Worm (Caenorhabditis elegans) whole organism, L1 larva: ENCODE results near the gene lgc-38.
A peak's percentile ranks its signal among the peaks of the same experiment; 100 is the strongest.

Source experiments
- C04F5.9 ChIP-seq: sonication (generic microtip); optimal IDR thresholded peaks from 2 replicates; lab custom pipeline; 2016; ENCODE audit warnings: missing genetic modification characterization, missing compliant biosample characterization
- C16A3.4 ChIP-seq: fragments of 150-350 bp; optimal IDR thresholded peaks from 2 replicates; lab custom pipeline; 2014; ENCODE audit warnings: missing biosample characterization, missing genetic modification characterization
- Y116A8C.19 ChIP-seq: sonication (generic microtip); optimal IDR thresholded peaks from 2 replicates; lab custom pipeline; 2016; ENCODE audit warnings: missing compliant biosample characterization, missing genetic modification characterization, borderline replicate concordance
- aha-1 ChIP-seq: fragments of 150-350 bp; optimal IDR thresholded peaks from 2 replicates; lab custom pipeline; 2014; ENCODE audit warnings: missing biosample characterization, missing genetic modification characterization
- aly-2 ChIP-seq: fragments of 150-350 bp; optimal IDR thresholded peaks from 2 replicates; lab custom pipeline; 2014; ENCODE audit warnings: missing biosample characterization, missing genetic modification characterization
- blmp-1 ChIP-seq: fragments of 150-350 bp; optimal IDR thresholded peaks from 2 replicates; lab custom pipeline; 2014; ENCODE audit warnings: missing biosample characterization, missing genetic modification characterization
- ceh-88 ChIP-seq: fragments of 200-800 bp; sonication (Bioruptor generic); IDR thresholded peaks from 2 replicates; pipeline ENCODE4 v1.3.6; 2022; ENCODE audit warnings: missing genetic modification characterization, missing compliant biosample characterization
- dpl-1 ChIP-seq, 3 experiments: fragments of 150-350 bp in 2 of 3; sonication (generic microtip) in 1 of 3; optimal IDR thresholded peaks; 2 replicates each; lab custom pipeline; 2014 to 2017; ENCODE audit warnings: missing biosample characterization in 3 of 3, missing genetic modification characterization in 3 of 3, missing genetic modification reagents in 3 of 3
- dsc-1 ChIP-seq: sonication (generic microtip); optimal IDR thresholded peaks from 2 replicates; lab custom pipeline; 2016; ENCODE audit warnings: mild to moderate bottlenecking, missing genetic modification characterization, missing compliant biosample characterization
- efl-1 ChIP-seq, 4 experiments: fragments of 150-350 bp; optimal IDR thresholded peaks in 3 of 4; peaks in 1 of 4; 1 replicate in 1 of 4; 2 replicates in 3 of 4; lab custom pipeline; 2014; ENCODE audit warnings: missing biosample characterization in 2 of 4, missing genetic modification characterization in 2 of 4, missing genetic modification reagents in 2 of 4
- egl-27 ChIP-seq, 2 experiments: fragments of 150-350 bp in 1 of 2; sonication (generic microtip); optimal IDR thresholded peaks; 3 replicates each; lab custom pipeline; 2017 to 2018; ENCODE audit warnings: missing biosample characterization in 2 of 2, missing genetic modification characterization in 2 of 2, missing genetic modification reagents in 2 of 2
- ets-5 ChIP-seq: fragments of 200-800 bp; sonication (Bioruptor generic); IDR thresholded peaks from 2 replicates; pipeline ENCODE4 v1.3.6; 2022; ENCODE audit warnings: missing genetic modification characterization, missing compliant biosample characterization
- fkh-10 ChIP-seq: sonication (generic microtip); optimal IDR thresholded peaks from 2 replicates; lab custom pipeline; 2017; ENCODE audit warnings: missing biosample characterization, missing genetic modification reagents, missing genetic modification characterization
- fkh-4 ChIP-seq: sonication (generic microtip); optimal IDR thresholded peaks from 2 replicates; lab custom pipeline; 2016; ENCODE audit warnings: missing compliant biosample characterization, missing genetic modification characterization, borderline replicate concordance
- grh-1 ChIP-seq: fragments of 200-800 bp; sonication (Bioruptor generic); IDR thresholded peaks from 2 replicates; pipeline ENCODE4 v1.3.6; 2022; ENCODE audit warnings: missing genetic modification reagents, missing genetic modification characterization, missing compliant biosample characterization
- hlh-4 ChIP-seq: sonication (generic microtip); optimal IDR thresholded peaks from 2 replicates; lab custom pipeline; 2016; ENCODE audit warnings: mild to moderate bottlenecking, missing genetic modification characterization, missing compliant biosample characterization
- irx-1 ChIP-seq: sonication (generic microtip); optimal IDR thresholded peaks from 2 replicates; lab custom pipeline; 2016; ENCODE audit warnings: missing genetic modification characterization, missing compliant biosample characterization
- isw-1 ChIP-seq: fragments of 200-800 bp; sonication (Bioruptor generic); IDR thresholded peaks from 2 replicates; pipeline ENCODE4 v1.3.6; 2022; ENCODE audit warnings: missing genetic modification characterization, missing compliant biosample characterization
- lin-15B ChIP-seq: fragments of 150-350 bp; sonication (generic microtip); optimal IDR thresholded peaks from 3 replicates; lab custom pipeline; 2014; ENCODE audit warnings: missing biosample characterization, missing genetic modification characterization
- lin-35 ChIP-seq, 2 experiments: fragments of 150-350 bp; optimal IDR thresholded peaks; 2 replicates each; lab custom pipeline; 2014; ENCODE audit warnings: missing biosample characterization in 2 of 2, missing genetic modification characterization in 2 of 2, missing genetic modification reagents in 2 of 2
- lin-39 ChIP-seq: fragments of 150-350 bp; optimal IDR thresholded peaks from 2 replicates; lab custom pipeline; 2014; ENCODE audit warnings: missing biosample characterization, missing genetic modification reagents, missing genetic modification characterization
- lsy-2 ChIP-seq, 2 experiments: fragments of 150-350 bp; optimal IDR thresholded peaks; 2 replicates each; lab custom pipeline; 2014; ENCODE audit warnings: missing biosample characterization in 2 of 2, missing genetic modification characterization in 2 of 2
- mdl-1 ChIP-seq, 2 experiments: fragments of 150-350 bp; optimal IDR thresholded peaks; 2 replicates each; lab custom pipeline; 2014 to 2017; ENCODE audit warnings: missing biosample characterization in 2 of 2, missing genetic modification characterization in 2 of 2, inconsistent platforms in 1 of 2
- nhr-19 ChIP-seq: fragments of 200-800 bp; sonication (Bioruptor generic); conservative IDR thresholded peaks from 2 replicates; pipeline ENCODE4 v1.3.6; 2022; ENCODE audit warnings: missing genetic modification characterization, missing compliant biosample characterization
- nhr-20 ChIP-seq: sonication (generic microtip); optimal IDR thresholded peaks from 2 replicates; lab custom pipeline; 2016; ENCODE audit warnings: mild to moderate bottlenecking, missing genetic modification characterization, missing compliant biosample characterization
- nhr-47 ChIP-seq: sonication (generic microtip); optimal IDR thresholded peaks from 2 replicates; lab custom pipeline; 2016; ENCODE audit warnings: mild to moderate bottlenecking, missing genetic modification characterization, moderate library complexity, missing compliant biosample characterization
- nhr-71 ChIP-seq: sonication (generic microtip); optimal IDR thresholded peaks from 2 replicates; lab custom pipeline; 2016; ENCODE audit warnings: mild to moderate bottlenecking, missing genetic modification characterization, moderate library complexity, missing compliant biosample characterization
- nhr-76 ChIP-seq: sonication (generic microtip); optimal IDR thresholded peaks from 2 replicates; lab custom pipeline; 2017; ENCODE audit warnings: missing biosample characterization, missing genetic modification characterization
- nhr-77 ChIP-seq: fragments of 150-350 bp; optimal IDR thresholded peaks from 2 replicates; lab custom pipeline; 2014; ENCODE audit warnings: missing biosample characterization, missing genetic modification characterization
- rnt-1 ChIP-seq: sonication (generic microtip); optimal IDR thresholded peaks from 2 replicates; lab custom pipeline; 2016; ENCODE audit warnings: mild to moderate bottlenecking, missing genetic modification characterization, moderate library complexity, missing compliant biosample characterization
- snu-23 ChIP-seq: sonication (generic microtip); optimal IDR thresholded peaks from 2 replicates; lab custom pipeline; 2016; ENCODE audit warnings: missing genetic modification characterization, missing compliant biosample characterization
- sox-4 ChIP-seq: sonication (generic microtip); optimal IDR thresholded peaks from 2 replicates; lab custom pipeline; 2016; ENCODE audit warnings: missing genetic modification characterization, missing compliant biosample characterization
- sptf-1 ChIP-seq: fragments of 150-350 bp; optimal IDR thresholded peaks from 2 replicates; lab custom pipeline; 2014; ENCODE audit warnings: missing biosample characterization, missing genetic modification characterization
- sup-37 ChIP-seq: fragments of 200-800 bp; sonication (Bioruptor generic); optimal IDR thresholded peaks from 2 replicates; lab custom pipeline; 2018; ENCODE audit warnings: mild to moderate bottlenecking, missing genetic modification characterization, missing compliant biosample characterization
- swsn-7 ChIP-seq: sonication (generic microtip); optimal IDR thresholded peaks from 2 replicates; lab custom pipeline; 2016; ENCODE audit warnings: missing genetic modification characterization, missing compliant biosample characterization
- tbx-2 ChIP-seq: sonication (generic microtip); optimal IDR thresholded peaks from 2 replicates; lab custom pipeline; 2016; ENCODE audit warnings: missing genetic modification characterization, missing compliant biosample characterization
- unc-130 ChIP-seq: fragments of 150-350 bp; optimal IDR thresholded peaks from 2 replicates; lab custom pipeline; 2017; ENCODE audit warnings: missing biosample characterization, missing genetic modification characterization, inconsistent platforms
- unc-98 ChIP-seq: fragments of 200-800 bp; sonication (Bioruptor generic); IDR thresholded peaks from 2 replicates; pipeline ENCODE4 v1.3.6; 2022; ENCODE audit warnings: missing genetic modification characterization, missing compliant biosample characterization
- vab-15 ChIP-seq: sonication (generic microtip); optimal IDR thresholded peaks from 2 replicates; lab custom pipeline; 2017; ENCODE audit warnings: missing genotype, mild to moderate bottlenecking, missing genetic modification characterization, missing compliant biosample characterization
- xbp-1 ChIP-seq: sonication (generic microtip); optimal IDR thresholded peaks from 2 replicates; lab custom pipeline; 2016; ENCODE audit warnings: missing genetic modification characterization, missing compliant biosample characterization
- zag-1 ChIP-seq: fragments of 150-350 bp; optimal IDR thresholded peaks from 2 replicates; lab custom pipeline; 2014; ENCODE audit warnings: missing biosample characterization, missing genetic modification characterization
- ztf-4 ChIP-seq: fragments of 150-350 bp; optimal IDR thresholded peaks from 2 replicates; lab custom pipeline; 2014; ENCODE audit warnings: missing biosample characterization, missing genetic modification characterization

The lgc-38 gene

ce11 chrIII:6978875-6979274 lies 30.1 kb upstream of the lgc-38 start (continued):
- TF ChIP-seq unc-130 (peak; percentile 75), mdl-1 (tag; optimal IDR thresholded peaks at IDR 0.05; lab: Kevin White, UChicago) (peak in 1 of 2 experiments; percentile 35), nhr-77 (tag; lab: Kevin White, UChicago) (peak; percentile 47), blmp-1 (tag; lab: Kevin White, UChicago) (peak; percentile 92), aha-1 (no peak), sox-4 (no peak), aly-2 (peak; percentile 11)

- no peak for TF ChIP-seq dpl-1 (GFP tag; optimal IDR thresholded peaks at IDR 0.05; lab: Kevin White, UChicago)
- no peak for TF ChIP-seq tbx-2
- TF ChIP-seq aly-2: no peak
- no peak for TF ChIP-seq ets-5 (GFP tag; lab: Robert Waterston, UW)
- TF ChIP-seq, all 84 proteins: peak for 0
These were observed 29.4 kb upstream of the lgc-38 start, which contains the start of gene ceh-20 for ce11 chrIII:6979584-6979983. Gene ceh-20 (plus strand): TSS chrIII:6979884.

- TF ChIP-seq nhr-19 (GFP tag; lab: Robert Waterston, UW) (peak; percentile 63), ceh-88 (peak; percentile 67), grh-1 (GFP tag; lab: Robert Waterston, UW) (peak; percentile 43), C04F5.9 (tag; lab: Kevin White, UChicago) (peak; percentile 99), lsy-2 (tag; optimal IDR thresholded peaks at IDR 0.05; lab: Kevin White, UChicago) (peak in 1 of 2 experiments; percentile 53), isw-1 (GFP tag; lab: Robert Waterston, UW) (peak; percentile 57)
These were observed 26.9 kb upstream of the lgc-38 start, which contains the start of gene F31E3.6 for ce11 chrIII:6981989-6982553. Gene F31E3.6 (plus strand): TSS chrIII:6982081.

ce11 chrIII:6985125-6985524 lies 23.8 kb upstream of the lgc-38 start:
- peak; percentile 42 for TF ChIP-seq nhr-19 (GFP tag; lab: Robert Waterston, UW)
- peak; percentile 23; the same call in 1 of the 2 replicates for TF ChIP-seq isw-1 (GFP tag; lab: Robert Waterston, UW)
- TF ChIP-seq C04F5.9 (tag; lab: Kevin White, UChicago): peak; percentile 84

- TF ChIP-seq zag-1 (tag; lab: Kevin White, UChicago) (no peak), efl-1 (optimal IDR thresholded peaks at IDR 0.05; lab: Kevin White, UChicago) (peak; percentile 11 to 35), efl-1 (GFP tag; optimal IDR thresholded peaks at IDR 0.05 in 1 of 2; lab: Kevin White, UChicago) (no peak), rnt-1 (tag; lab: Kevin White, UChicago) (peak; percentile 63), dsc-1 (tag; lab: Kevin White, UChicago) (peak; percentile 57), swsn-7 (tag; lab: Kevin White, UChicago) (peak; percentile 43), nhr-19 (GFP tag; lab: Robert Waterston, UW) (peak; percentile 84), fkh-4 (tag; lab: Kevin White, UChicago) (peak; percentile 3), snu-23 (GFP tag; lab: Kevin White, UChicago) (peak; percentile 73), irx-1 (tag; lab: Kevin White, UChicago) (no peak), nhr-71 (peak; percentile 93), lin-39 (peak; percentile 86), ztf-4 (tag; lab: Kevin White, UChicago) (peak; percentile 39), lin-35 (GFP tag; optimal IDR thresholded peaks at IDR 0.05; lab: Kevin White, UChicago) (peak in 1 of 2 experiments; percentile 22), C04F5.9 (tag; lab: Kevin White, UChicago) (peak; percentile 75), grh-1 (GFP tag; lab: Robert Waterston, UW) (no peak), blmp-1 (tag; lab: Kevin White, UChicago) (no peak), C16A3.4 (peak; percentile 32), fkh-10 (no peak), unc-98 (GFP tag; lab: Robert Waterston, UW) (no peak), vab-15 (tag; lab: Kevin White, UChicago) (peak; percentile 93), mdl-1 (tag; optimal IDR thresholded peaks at IDR 0.05; lab: Kevin White, UChicago) (peak in 1 of 2 experiments; percentile 12), tbx-2 (peak; percentile 57), nhr-76 (tag; lab: Kevin White, UChicago) (no peak), dpl-1 (GFP tag; optimal IDR thresholded peaks at IDR 0.05; lab: Kevin White, UChicago) (no peak), nhr-20 (tag; lab: Kevin White, UChicago) (peak; percentile 52), lin-15B (no peak), egl-27 (tag; optimal IDR thresholded peaks at IDR 0.05; lab: Kevin White, UChicago) (no peak), sup-37 (GFP tag; lab: Kevin White, UChicago) (peak; percentile 16), sptf-1 (tag; lab: Kevin White, UChicago) (no peak), nhr-47 (tag; lab: Kevin White, UChicago) (peak; percentile 42), Y116A8C.19 (no peak), lsy-2 (tag; optimal IDR thresholded peaks at IDR 0.05; lab: Kevin White, UChicago) (peak; percentile 63 to 89), hlh-4 (tag; lab: Kevin White, UChicago) (no peak), xbp-1 (tag; lab: Kevin White, UChicago) (peak; percentile 30)
These were observed 20.9 kb upstream of the lgc-38 start for ce11 chrIII:6988060-6988459.
